Worm (Caenorhabditis elegans) whole organism, midembryonic: Measurements from ENCODE around the gene skr-12.

Source experiments
- flt-1 ChIP-seq: fragments of 200-800 bp; sonication (Bioruptor generic); IDR thresholded peaks from 2 replicates; pipeline ENCODE4 v1.3.6; 2022; ENCODE audit warnings: missing genetic modification characterization, missing compliant biosample characterization
- klf-2 ChIP-seq: fragments of 200-800 bp; sonication (Bioruptor generic); conservative IDR thresholded peaks from 2 replicates; pipeline ENCODE4 v1.3.6; 2022; ENCODE audit warnings: missing genetic modification reagents, missing genetic modification characterization, missing compliant biosample characterization
- med-1 ChIP-seq: sonication (generic microtip); optimal IDR thresholded peaks from 2 replicates; lab custom pipeline; 2017; ENCODE audit warnings: missing genetic modification characterization, mild to moderate bottlenecking, missing compliant biosample characterization, antibody characterized with exemption, missing genetic modification reagents; ENCODE audit not compliant: insufficient read depth
- ztf-23 ChIP-seq: fragments of 200-800 bp; sonication (Bioruptor generic); IDR thresholded peaks from 2 replicates; pipeline ENCODE4 v1.3.6; 2022; ENCODE audit warnings: missing genetic modification reagents, missing genetic modification characterization, missing compliant biosample characterization
- ztf-29 ChIP-seq: fragments of 200-800 bp; sonication (Bioruptor generic); IDR thresholded peaks from 2 replicates; pipeline ENCODE4 v1.3.6; 2022; ENCODE audit warnings: missing genetic modification reagents, missing genetic modification characterization, missing compliant biosample characterization

- no peak for TF ChIP-seq med-1 (GFP tag; lab: Kevin White, UChicago)
- TF ChIP-seq flt-1 (GFP tag; lab: Robert Waterston, UW), result no peak
- no peak for TF ChIP-seq ztf-29
- no peak for TF ChIP-seq ztf-23
- no peak for TF ChIP-seq klf-2 (GFP tag; lab: Robert Waterston, UW)
Observed at ce11 chrIV:17174980-17175379, 7.9 kb downstream of the skr-12 start.
